Fruit fly (Drosophila melanogaster) whole organism, wandering third instar larva: ENCODE data around the gene Tim17a2.

Experiments used
- Abd-B ChIP-seq: fragments of >200 bp; optimal IDR thresholded peaks from 2 replicates; lab custom pipeline; 2017; ENCODE audit warnings: missing biosample characterization, missing genetic modification characterization
- CG32264 ChIP-seq: fragments of 200-800 bp; sonication (Bioruptor generic); optimal IDR thresholded peaks from 2 replicates; lab custom pipeline; 2016; ENCODE audit warnings: missing biosample characterization, missing genetic modification characterization
- CrebA ChIP-seq: fragments of 200-800 bp; sonication (Bioruptor generic); optimal IDR thresholded peaks from 2 replicates; lab custom pipeline; 2016; ENCODE audit warnings: missing biosample characterization, mild to moderate bottlenecking, missing genetic modification characterization, borderline replicate concordance
- Dfd ChIP-seq: fragments of >200 bp; optimal IDR thresholded peaks from 2 replicates; lab custom pipeline; 2017; ENCODE audit warnings: missing biosample characterization, missing genetic modification characterization
- Dif ChIP-seq: fragments of 200-275, 200-300 bp; sonication (Bioruptor generic); optimal IDR thresholded peaks from 2 replicates; lab custom pipeline; 2018; ENCODE audit warnings: missing biosample characterization, missing genetic modification characterization; ENCODE audit not compliant: partially characterized antibody
- GATAd ChIP-seq: sonication (Bioruptor generic); optimal IDR thresholded peaks from 2 replicates; lab custom pipeline; 2016; ENCODE audit warnings: missing biosample characterization, missing genetic modification characterization
- HLH106 ChIP-seq: fragments of 200-800 bp; optimal IDR thresholded peaks from 3 replicates; lab custom pipeline; 2019; ENCODE audit warnings: missing biosample characterization, mild to moderate bottlenecking, missing genetic modification characterization, moderate library complexity
- Hnf4 ChIP-seq: fragments of 200-800 bp; sonication (Bioruptor generic); optimal IDR thresholded peaks from 2 replicates; lab custom pipeline; 2016; ENCODE audit warnings: missing biosample characterization, mild to moderate bottlenecking, missing genetic modification characterization
- Hr78 ChIP-seq: fragments of >200 bp; optimal IDR thresholded peaks from 2 replicates; lab custom pipeline; 2017; ENCODE audit warnings: missing biosample characterization, missing genetic modification characterization
- Hr83 ChIP-seq: fragments of 200-300 bp; sonication (Bioruptor generic); optimal IDR thresholded peaks from 2 replicates; lab custom pipeline; 2016; ENCODE audit warnings: missing biosample characterization, mild to moderate bottlenecking, missing genetic modification characterization, moderate library complexity; ENCODE audit not compliant: poor library complexity, severe bottlenecking
- Jra ChIP-seq: sonication (Bioruptor generic); optimal IDR thresholded peaks from 2 replicates; lab custom pipeline; 2016; ENCODE audit warnings: missing biosample characterization, missing genetic modification characterization
- Mio ChIP-seq: sonication (Bioruptor generic); optimal IDR thresholded peaks from 2 replicates; lab custom pipeline; 2016; ENCODE audit warnings: missing biosample characterization, missing genetic modification characterization
- Myc ChIP-seq: fragments of >200 bp; optimal IDR thresholded peaks from 2 replicates; lab custom pipeline; 2017
- N ChIP-seq: fragments of >200 bp; optimal IDR thresholded peaks from 2 replicates; lab custom pipeline; 2018; ENCODE audit warnings: missing biosample characterization, missing external identifiers, missing genetic modification characterization
- OdsH ChIP-seq: fragments of 200-800 bp; sonication (Bioruptor generic); optimal IDR thresholded peaks from 2 replicates; lab custom pipeline; 2016; ENCODE audit warnings: missing biosample characterization, mild to moderate bottlenecking, missing genetic modification characterization
- Rel ChIP-seq, 2 experiments: fragments of 200-800 bp; sonication (Bioruptor generic) in 1 of 2; optimal IDR thresholded peaks; 2 replicates in 1 of 2; 3 replicates in 1 of 2; lab custom pipeline; 2016 to 2019; ENCODE audit warnings: mild to moderate bottlenecking in 2 of 2, missing biosample characterization in 2 of 2, missing genetic modification characterization in 2 of 2, moderate library complexity in 1 of 2
- Sp1 ChIP-seq: fragments of 200-800 bp; sonication (Bioruptor generic); optimal IDR thresholded peaks from 3 replicates; lab custom pipeline; 2019; ENCODE audit warnings: missing biosample characterization, mild to moderate bottlenecking, missing genetic modification characterization, moderate library complexity
- Vsx2 ChIP-seq: fragments of 200-300, 225-300 bp; sonication (Bioruptor generic); optimal IDR thresholded peaks from 2 replicates; lab custom pipeline; 2018; ENCODE audit warnings: missing biosample characterization, missing genetic modification characterization; ENCODE audit not compliant: partially characterized antibody
- brk ChIP-seq: fragments of 200-800 bp; sonication (Bioruptor generic); optimal IDR thresholded peaks from 2 replicates; lab custom pipeline; 2016; ENCODE audit warnings: missing biosample characterization, mild to moderate bottlenecking, missing genetic modification characterization
- dl ChIP-seq, 2 experiments: fragments of 175-275, 200-275 bp in 1 of 2; fragments of 200-275 bp in 1 of 2; sonication (Bioruptor generic); optimal IDR thresholded peaks; lab custom pipeline; 2018; ENCODE audit warnings: mild to moderate bottlenecking in 2 of 2, missing biosample characterization in 2 of 2, missing genetic modification characterization in 2 of 2, moderate library complexity in 2 of 2; ENCODE audit not compliant: partially characterized antibody in 2 of 2, insufficient read depth in 1 of 2
- dmrt93B ChIP-seq: fragments of 200-800 bp; sonication (Bioruptor generic); optimal IDR thresholded peaks from 2 replicates; lab custom pipeline; 2018; ENCODE audit warnings: missing biosample characterization, mild to moderate bottlenecking, missing genetic modification characterization
- dsf ChIP-seq: sonication (Bioruptor generic); optimal IDR thresholded peaks from 2 replicates; lab custom pipeline; 2016; ENCODE audit warnings: missing biosample characterization, missing genetic modification characterization, borderline replicate concordance
- foxo ChIP-seq, 2 experiments: fragments of 200-800 bp; sonication (Bioruptor generic); optimal IDR thresholded peaks; 2 replicates in 1 of 2; 3 replicates in 1 of 2; lab custom pipeline; 2016 to 2017; ENCODE audit warnings: missing biosample characterization in 2 of 2, missing genetic modification characterization in 2 of 2
- fru ChIP-seq: fragments of 200-800 bp; sonication (Bioruptor generic); optimal IDR thresholded peaks from 3 replicates; lab custom pipeline; 2016; ENCODE audit warnings: missing biosample characterization, mild to moderate bottlenecking, missing genetic modification characterization
- h ChIP-seq: fragments of 200-800 bp; sonication (Bioruptor generic); optimal IDR thresholded peaks from 3 replicates; lab custom pipeline; 2016; ENCODE audit warnings: missing biosample characterization, mild to moderate bottlenecking, missing genetic modification characterization
- jim ChIP-seq: fragments of 175-275, 200-325 bp; sonication (Bioruptor generic); optimal IDR thresholded peaks from 2 replicates; lab custom pipeline; 2016; ENCODE audit warnings: missing biosample characterization, mild to moderate bottlenecking, missing genetic modification characterization
- lola ChIP-seq: fragments of >200 bp; optimal IDR thresholded peaks from 2 replicates; lab custom pipeline; 2017; ENCODE audit warnings: missing biosample characterization, missing genetic modification characterization
- pan ChIP-seq: fragments of >200 bp; optimal IDR thresholded peaks from 2 replicates; lab custom pipeline; 2017
- psq ChIP-seq: fragments of 200-800 bp; sonication (Bioruptor generic); optimal IDR thresholded peaks from 3 replicates; lab custom pipeline; 2017; ENCODE audit warnings: missing biosample characterization, mild to moderate bottlenecking, missing genetic modification characterization, moderate library complexity
- rgr ChIP-seq: fragments of 200-800 bp; sonication (Bioruptor generic); optimal IDR thresholded peaks from 3 replicates; lab custom pipeline; 2016; ENCODE audit warnings: missing biosample characterization, mild to moderate bottlenecking, missing genetic modification characterization
- sage ChIP-seq: fragments of 200-800 bp; sonication (Bioruptor generic); optimal IDR thresholded peaks from 2 replicates; lab custom pipeline; 2016; ENCODE audit warnings: missing biosample characterization, mild to moderate bottlenecking, missing genetic modification characterization
- sv ChIP-seq: fragments of 200-800 bp; sonication (Bioruptor generic); optimal IDR thresholded peaks from 3 replicates; lab custom pipeline; 2016; ENCODE audit warnings: missing biosample characterization, missing genetic modification characterization
- tai ChIP-seq: sonication (Bioruptor generic); optimal IDR thresholded peaks from 2 replicates; lab custom pipeline; 2016; ENCODE audit warnings: missing biosample characterization, missing genetic modification characterization
- usp ChIP-seq: fragments of >200 bp; optimal IDR thresholded peaks from 2 replicates; lab custom pipeline; 2017; ENCODE audit warnings: missing biosample characterization, missing genetic modification characterization
- woc ChIP-seq: sonication (Bioruptor generic); optimal IDR thresholded peaks from 2 replicates; lab custom pipeline; 2016; ENCODE audit warnings: missing biosample characterization, mild to moderate bottlenecking, missing genetic modification characterization

The Tim17a2 gene

DNA sequence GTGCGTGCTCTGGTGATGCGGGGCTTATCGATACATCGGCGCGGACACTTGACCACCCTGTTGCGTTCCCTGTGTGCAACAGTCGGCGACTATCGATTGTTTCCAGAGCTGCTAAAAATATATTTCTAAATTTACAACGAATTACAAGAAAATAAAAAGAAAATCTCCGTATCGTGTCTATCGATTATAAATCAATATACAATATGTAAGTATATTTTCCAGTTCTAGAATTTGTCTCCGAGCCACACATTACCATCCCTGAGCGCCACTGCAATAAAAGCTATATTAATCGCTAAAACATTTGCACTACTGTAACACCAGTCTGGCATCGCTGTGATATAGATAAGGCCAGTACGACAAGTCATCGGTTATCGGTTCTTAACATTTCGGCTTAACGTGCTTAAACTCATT lies 30.3 kb downstream of the Tim17a2 start, which contains the start of the genes Kat60 and Mms19 (continued):
- peak in 1 of 2 experiments; percentile 79 for TF ChIP-seq foxo (GFP tag; optimal IDR thresholded peaks at IDR 0.05; lab: Kevin White, UChicago)

DNA sequence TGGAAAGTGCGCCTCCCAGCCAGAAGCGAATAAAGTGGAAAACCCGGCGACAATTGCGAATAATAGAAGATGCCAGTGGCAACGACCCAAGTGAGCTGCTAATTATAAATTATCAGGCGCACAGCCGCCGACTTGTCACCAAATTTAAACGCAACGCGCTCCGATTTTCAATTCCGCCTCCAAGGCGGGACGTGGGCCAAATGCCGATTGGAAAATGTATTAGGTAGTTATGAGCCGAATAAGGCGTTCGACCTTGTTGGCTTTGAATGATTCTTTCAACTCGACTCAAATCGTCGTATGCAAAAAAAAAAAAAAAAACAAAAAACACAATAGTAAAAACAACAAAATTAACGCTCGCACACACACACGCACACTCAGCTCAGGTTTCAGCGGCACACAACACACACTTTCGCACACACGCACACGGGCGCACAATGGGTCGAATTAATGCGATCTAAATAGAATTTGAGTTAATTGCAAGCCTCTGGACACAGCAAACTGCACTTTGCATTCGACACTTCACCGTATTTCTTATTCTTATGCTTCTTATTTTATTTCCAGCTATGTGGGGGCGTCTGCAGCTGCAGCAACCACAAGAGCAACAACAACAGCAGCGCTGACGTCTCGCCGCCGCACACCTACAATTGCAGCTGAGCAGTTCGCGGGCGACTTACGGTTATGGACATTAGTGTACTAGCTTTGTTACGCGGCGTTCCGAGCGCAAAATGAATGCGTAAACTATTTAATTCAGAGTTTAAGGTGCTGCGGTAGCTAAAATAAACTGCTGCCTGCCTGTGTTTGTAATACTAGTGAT lies 30.9 kb downstream of the Tim17a2 start:
- TF ChIP-seq Rel (GFP tag; optimal IDR thresholded peaks at IDR 0.05; lab: Kevin White, UChicago), result no peak
- TF ChIP-seq Rel (tag; optimal IDR thresholded peaks at IDR 0.05; lab: Kevin White, UChicago), result peak; percentile 4
- TF ChIP-seq sv (GFP tag; lab: Kevin White, UChicago), result no peak

DNA sequence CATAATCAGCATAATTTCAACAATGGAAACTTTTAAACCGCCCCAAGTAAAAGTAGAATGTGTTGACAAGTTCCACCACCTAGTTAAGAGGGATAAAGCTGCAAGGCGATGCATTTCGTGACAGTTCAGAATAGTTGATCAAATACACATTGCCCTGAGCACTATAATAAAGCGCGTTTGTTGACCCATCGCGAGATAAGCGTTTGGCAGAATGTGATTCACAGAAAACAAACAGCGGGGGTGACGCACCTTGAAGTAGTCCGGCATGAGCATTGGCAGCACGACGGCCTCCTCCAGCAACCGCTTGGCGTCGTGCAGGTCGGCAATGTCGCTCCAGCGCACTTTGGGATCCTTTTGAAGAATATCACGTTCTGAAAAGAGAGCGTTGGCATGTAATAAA lies 33.0 kb downstream of the Tim17a2 start:
- TF ChIP-seq Hr78 (GFP tag; lab: Kevin White, UChicago) (no peak), brk (GFP tag; lab: Kevin White, UChicago) (no peak), usp (GFP tag; lab: Kevin White, UChicago) (no peak), Rel (GFP tag; optimal IDR thresholded peaks at IDR 0.05; lab: Kevin White, UChicago) (no peak), Rel (tag; optimal IDR thresholded peaks at IDR 0.05; lab: Kevin White, UChicago) (peak; percentile 91)

DNA sequence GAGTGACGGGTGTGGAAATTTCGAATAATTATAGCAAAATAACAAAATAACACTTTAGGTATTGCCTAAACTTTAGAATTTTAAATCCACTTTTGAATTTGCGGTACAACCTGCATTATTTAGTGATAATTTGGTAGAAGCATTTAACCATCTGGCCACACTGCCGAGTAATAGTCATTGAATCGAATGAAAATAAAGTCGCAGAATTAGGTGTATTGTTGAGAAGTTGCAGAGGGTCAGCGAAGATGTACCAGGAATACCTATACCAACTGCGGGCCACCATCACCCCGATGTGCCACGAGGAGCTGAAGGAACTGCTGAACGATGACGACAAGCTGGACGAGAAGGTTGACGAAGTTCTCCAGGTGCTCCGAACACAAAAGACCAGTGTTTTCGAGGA lies 36.5 kb downstream of the Tim17a2 start, which contains the start of gene Vps37B:
Vps37B (plus strand) TSS at position 134 of the 400 bp plus-strand sequence.
- TF ChIP-seq Dif, result peak; percentile 14
- TF ChIP-seq lola (GFP tag; lab: Kevin White, UChicago), result no peak

DNA sequence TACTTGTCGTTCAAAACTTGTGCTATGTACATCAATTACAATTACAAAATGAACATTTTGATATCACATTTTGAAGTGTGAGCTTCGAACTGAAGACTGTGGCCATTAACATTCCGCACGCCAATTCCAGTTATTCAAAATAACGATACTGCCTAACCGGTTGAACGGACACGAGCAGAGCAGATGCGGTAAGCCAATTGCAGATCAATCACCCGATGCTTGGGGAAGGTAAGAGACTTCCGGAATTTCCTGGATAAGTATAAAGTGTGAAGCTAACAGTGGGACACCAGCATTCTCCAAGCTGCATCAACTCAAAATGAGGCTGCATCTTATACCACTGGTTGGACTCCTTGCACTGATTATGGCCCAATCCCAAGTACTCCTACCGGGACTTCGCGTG lies 38.7 kb downstream of the Tim17a2 start, which contains the start of gene CG14664:
CG14664 (plus strand) TSS at position 301 of the 400 bp plus-strand sequence.
- TF ChIP-seq Rel (GFP tag; optimal IDR thresholded peaks at IDR 0.05; lab: Kevin White, UChicago), result no peak
- no peak for TF ChIP-seq Rel (tag; optimal IDR thresholded peaks at IDR 0.05; lab: Kevin White, UChicago)
- no peak for TF ChIP-seq Hr83 (GFP tag; lab: Kevin White, UChicago)
- no peak for TF ChIP-seq dl (GFP tag; optimal IDR thresholded peaks at IDR 0.05; lab: Kevin White, UChicago; ENCODE audit: insufficient read depth in 1 of 2, partially characterized antibody in 2 of 2)
- no peak for TF ChIP-seq Jra
- TF ChIP-seq Vsx2, result no peak
- no peak for TF ChIP-seq jim

DNA sequence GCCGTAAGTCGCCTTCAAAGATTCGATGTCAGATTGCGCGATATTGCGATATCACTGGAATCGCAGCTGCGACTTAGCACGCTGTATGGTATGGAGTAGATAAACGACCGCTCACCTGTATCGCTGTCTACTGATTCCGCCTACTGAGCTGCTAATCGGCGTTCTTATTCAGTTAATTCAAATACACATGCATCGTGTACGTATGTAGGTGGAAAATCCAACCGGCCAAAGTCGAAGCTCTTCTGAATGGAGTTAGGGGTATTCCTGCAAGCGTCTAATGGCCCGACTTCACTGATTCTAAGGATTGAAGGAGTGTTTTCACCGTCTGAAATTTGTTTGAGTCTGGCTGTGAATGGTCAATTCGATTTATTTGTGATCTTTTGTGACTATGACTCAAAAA lies 39.4 kb downstream of the Tim17a2 start, which contains the start of gene CG2604:
CG2604 (minus strand) TSS at position 231 of the 400 bp plus-strand sequence.
- no peak for TF ChIP-seq Dif
- TF ChIP-seq Mio (GFP tag; lab: Kevin White, UChicago), result no peak
- peak; percentile 26 for TF ChIP-seq rgr (GFP tag; lab: Kevin White, UChicago)
- TF ChIP-seq Hr83 (GFP tag; lab: Kevin White, UChicago), result no peak
- TF ChIP-seq Vsx2, result no peak
- no peak for TF ChIP-seq dsf (GFP tag; lab: Kevin White, UChicago)
- TF ChIP-seq GATAd, result no peak
- TF ChIP-seq Abd-B (GFP tag; lab: Kevin White, UChicago), result no peak
- TF ChIP-seq usp (GFP tag; lab: Kevin White, UChicago), result no peak
- no peak for TF ChIP-seq dmrt93B (GFP tag; lab: Kevin White, UChicago)
- no peak for TF ChIP-seq OdsH (GFP tag; lab: Kevin White, UChicago)
- peak in 1 of 2 experiments; percentile 13 for TF ChIP-seq foxo (GFP tag; optimal IDR thresholded peaks at IDR 0.05; lab: Kevin White, UChicago)
- TF ChIP-seq lola (GFP tag; lab: Kevin White, UChicago), result no peak
- TF ChIP-seq Hr78 (GFP tag; lab: Kevin White, UChicago), result peak; percentile 59
- TF ChIP-seq sage (GFP tag; lab: Kevin White, UChicago), result no peak
- TF ChIP-seq brk (GFP tag; lab: Kevin White, UChicago), result no peak
- TF ChIP-seq psq (GFP tag; lab: Kevin White, UChicago), result no peak
- TF ChIP-seq dl (GFP tag; optimal IDR thresholded peaks at IDR 0.05; lab: Kevin White, UChicago; ENCODE audit: insufficient read depth in 1 of 2, partially characterized antibody in 2 of 2), result no peak
- no peak for TF ChIP-seq pan (lab: Kevin White, UChicago)
- no peak for TF ChIP-seq CrebA (GFP tag; lab: Kevin White, UChicago)
- no peak for TF ChIP-seq Myc (lab: Kevin White, UChicago)
- TF ChIP-seq Rel (GFP tag; optimal IDR thresholded peaks at IDR 0.05; lab: Kevin White, UChicago), result no peak
- TF ChIP-seq Rel (tag; optimal IDR thresholded peaks at IDR 0.05; lab: Kevin White, UChicago), result peak; percentile 54
- TF ChIP-seq HLH106 (tag; lab: Kevin White, UChicago), result peak; percentile 10
- no peak for TF ChIP-seq Sp1 (GFP tag; lab: Kevin White, UChicago)
- TF ChIP-seq fru (GFP tag; lab: Kevin White, UChicago), result peak; percentile 40
- no peak for TF ChIP-seq h (GFP tag; lab: Kevin White, UChicago)
- no peak for TF ChIP-seq woc (GFP tag; lab: Kevin White, UChicago)
- TF ChIP-seq tai (GFP tag; lab: Kevin White, UChicago), result no peak
- no peak for TF ChIP-seq Dfd (GFP tag; lab: Kevin White, UChicago)
- no peak for TF ChIP-seq CG32264 (GFP tag; lab: Kevin White, UChicago)
- TF ChIP-seq jim, result no peak
- TF ChIP-seq Hnf4 (GFP tag; lab: Kevin White, UChicago), result peak; percentile 92
- no peak for TF ChIP-seq sv (GFP tag; lab: Kevin White, UChicago)
- peak; percentile 97 for TF ChIP-seq N (GFP tag; lab: Kevin White, UChicago)
